Worm (Caenorhabditis elegans): ENCODE data around the gene col-179.
A peak's percentile ranks its signal among the peaks of the same experiment; 100 is the strongest.

Gene col-179

ce11 chrX:11190443-11190842, 10.8 kb upstream of the col-179 start:
- TF ChIP-seq tra-4 (tag; optimal IDR thresholded peaks at IDR 0.05) = no peak
- no peak for TF ChIP-seq B0310.2 (tag; optimal IDR thresholded peaks at IDR 0.05)
- no peak for TF ChIP-seq tbx-37 (GFP tag; conservative IDR thresholded peaks at IDR 0.05)
- TF ChIP-seq F13C5.2 (tag; optimal IDR thresholded peaks at IDR 0.05) = no peak
- no peak for TF ChIP-seq ama-1 (optimal IDR thresholded peaks at IDR 0.05)
- TF ChIP-seq ceh-13 (GFP tag; optimal IDR thresholded peaks at IDR 0.05) = no peak
- no peak for TF ChIP-seq hnd-1 (tag; optimal IDR thresholded peaks at IDR 0.05)
- no peak for TF ChIP-seq sea-1 (GFP tag; conservative IDR thresholded peaks at IDR 0.05)
- no peak for TF ChIP-seq hmg-4 (GFP tag; optimal IDR thresholded peaks at IDR 0.05)
- no peak for TF ChIP-seq ets-7 (tag; optimal IDR thresholded peaks at IDR 0.05)
- no peak for TF ChIP-seq aly-1 (tag; optimal IDR thresholded peaks at IDR 0.05)
- no peak for TF ChIP-seq scrt-1 (GFP tag; IDR thresholded peaks at IDR 0.05)
- no peak for TF ChIP-seq flt-1 (GFP tag; IDR thresholded peaks at IDR 0.05)
- TF ChIP-seq ceh-36 (tag; optimal IDR thresholded peaks at IDR 0.05) = no peak
- TF ChIP-seq hmbx-1 (tag; optimal IDR thresholded peaks at IDR 0.05) = no peak
- no peak for TF ChIP-seq tbx-11 (GFP tag; IDR thresholded peaks at IDR 0.05)
- no peak for TF ChIP-seq pes-1 (GFP tag; IDR thresholded peaks at IDR 0.05)

DNA sequence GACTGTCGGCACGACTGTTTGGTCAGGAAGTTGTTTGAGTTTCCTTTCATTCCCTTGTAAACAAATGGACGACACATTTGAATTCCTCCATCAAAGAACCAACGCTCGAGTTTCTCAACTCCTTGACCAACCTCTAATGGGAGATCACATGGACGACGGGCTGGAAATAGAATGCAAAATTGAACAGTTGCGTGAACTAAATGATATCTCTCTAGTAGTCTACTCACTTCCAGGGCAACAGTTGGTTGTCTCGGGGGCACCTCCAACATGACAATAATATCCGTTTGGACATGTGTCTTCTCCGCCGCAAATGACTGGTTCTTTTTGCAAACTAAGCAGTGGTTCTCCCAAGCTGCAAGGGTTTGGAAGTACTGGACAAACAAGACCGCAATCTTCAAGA, 7.6 kb upstream of the col-179 start:
- TF ChIP-seq hmg-4 (GFP tag; optimal IDR thresholded peaks at IDR 0.05) (no peak), ceh-13 (GFP tag; optimal IDR thresholded peaks at IDR 0.05) (no peak), pes-1 (GFP tag; IDR thresholded peaks at IDR 0.05) (no peak), tra-4 (tag; optimal IDR thresholded peaks at IDR 0.05) (no peak), hmbx-1 (tag; optimal IDR thresholded peaks at IDR 0.05) (no peak), tbx-11 (GFP tag; IDR thresholded peaks at IDR 0.05) (no peak), tbx-37 (GFP tag; conservative IDR thresholded peaks at IDR 0.05) (no peak), ceh-36 (tag; optimal IDR thresholded peaks at IDR 0.05) (no peak), scrt-1 (GFP tag; IDR thresholded peaks at IDR 0.05) (no peak), ets-7 (tag; optimal IDR thresholded peaks at IDR 0.05) (no peak), flt-1 (GFP tag; IDR thresholded peaks at IDR 0.05) (no peak), F13C5.2 (tag; optimal IDR thresholded peaks at IDR 0.05) (no peak), ama-1 (optimal IDR thresholded peaks at IDR 0.05) (no peak)

ce11 chrX:11196741-11197140, 4.5 kb upstream of the col-179 start, which contains the start of gene C34F6.1:
TSS of gene C34F6.1 (minus strand) at chrX:11196841.
- TF ChIP-seq B0310.2 (tag; optimal IDR thresholded peaks at IDR 0.05) (no peak), tra-4 (tag; optimal IDR thresholded peaks at IDR 0.05) (no peak), F13C5.2 (tag; optimal IDR thresholded peaks at IDR 0.05) (no peak), tbx-37 (GFP tag; conservative IDR thresholded peaks at IDR 0.05) (no peak), scrt-1 (GFP tag; IDR thresholded peaks at IDR 0.05) (no peak), ets-7 (tag; optimal IDR thresholded peaks at IDR 0.05) (no peak), ama-1 (optimal IDR thresholded peaks at IDR 0.05) (no peak), hmg-4 (GFP tag; optimal IDR thresholded peaks at IDR 0.05) (no peak), aly-1 (tag; optimal IDR thresholded peaks at IDR 0.05) (no peak), ceh-13 (GFP tag; optimal IDR thresholded peaks at IDR 0.05) (no peak), pes-1 (GFP tag; IDR thresholded peaks at IDR 0.05) (no peak), tbx-11 (GFP tag; IDR thresholded peaks at IDR 0.05) (no peak), ceh-36 (tag; optimal IDR thresholded peaks at IDR 0.05) (no peak), sea-1 (GFP tag; conservative IDR thresholded peaks at IDR 0.05) (no peak), hnd-1 (tag; optimal IDR thresholded peaks at IDR 0.05) (no peak), hmbx-1 (tag; optimal IDR thresholded peaks at IDR 0.05) (no peak), flt-1 (GFP tag; IDR thresholded peaks at IDR 0.05) (no peak)

DNA sequence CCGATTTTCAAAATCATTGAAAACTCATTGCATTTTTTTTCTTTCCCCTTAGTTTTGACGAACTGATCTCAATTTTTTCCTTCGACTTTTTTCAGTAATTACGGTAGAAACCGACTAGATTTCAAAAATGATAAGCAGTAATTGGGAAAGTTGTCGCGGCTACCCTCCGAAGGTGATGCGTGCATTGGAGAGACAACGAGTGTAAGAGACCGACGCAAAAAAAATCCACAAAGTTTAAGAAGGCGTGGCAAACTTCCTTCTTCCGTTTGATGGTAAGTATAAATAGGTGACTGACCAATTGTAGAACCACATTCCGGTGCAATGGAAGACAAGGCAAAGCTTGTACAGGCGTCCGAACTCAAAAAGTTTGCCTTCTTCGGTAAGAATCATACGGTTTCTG, 2.1 kb upstream of the col-179 start, which contains the start of gene col-178:
Gene col-178, plus strand, starts transcription at position 301 of the 400 bp plus-strand sequence.
- no peak for TF ChIP-seq tra-4 (tag; optimal IDR thresholded peaks at IDR 0.05)
- no peak for TF ChIP-seq ceh-36 (tag; optimal IDR thresholded peaks at IDR 0.05)
- no peak for TF ChIP-seq aly-1 (tag; optimal IDR thresholded peaks at IDR 0.05)
- TF ChIP-seq pes-1 (GFP tag; IDR thresholded peaks at IDR 0.05) = no peak
- no peak for TF ChIP-seq tbx-37 (GFP tag; conservative IDR thresholded peaks at IDR 0.05)
- TF ChIP-seq ceh-13 (GFP tag; optimal IDR thresholded peaks at IDR 0.05) = no peak
- no peak for TF ChIP-seq B0310.2 (tag; optimal IDR thresholded peaks at IDR 0.05)
- no peak for TF ChIP-seq sea-1 (GFP tag; conservative IDR thresholded peaks at IDR 0.05)

DNA sequence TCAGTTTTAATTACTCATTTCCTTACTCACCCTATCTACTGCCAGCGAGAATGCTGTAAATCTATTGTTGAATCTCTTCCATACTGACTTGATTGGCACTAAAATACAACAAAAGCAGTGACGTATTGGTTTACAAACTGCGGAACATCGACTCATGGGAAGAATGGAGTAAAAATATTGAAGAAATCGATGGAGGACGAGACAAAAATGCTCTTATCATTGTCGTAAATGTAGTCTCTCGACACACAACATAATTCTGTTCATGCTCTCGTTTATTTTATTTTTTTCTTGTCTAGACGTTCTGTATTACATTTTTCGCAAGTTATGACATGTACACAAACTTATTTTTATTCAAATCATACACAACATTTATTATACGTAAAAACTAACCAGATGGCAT, 2.5 kb downstream of the col-179 start, which contains the start of gene C34F6.11:
Gene C34F6.11, minus strand, starts transcription at position 160 of the 400 bp plus-strand sequence.
- TF ChIP-seq B0310.2 (tag; optimal IDR thresholded peaks at IDR 0.05) (no peak), scrt-1 (GFP tag; IDR thresholded peaks at IDR 0.05) (no peak), ceh-13 (GFP tag; optimal IDR thresholded peaks at IDR 0.05) (no peak), tbx-11 (GFP tag; IDR thresholded peaks at IDR 0.05) (no peak), ceh-36 (tag; optimal IDR thresholded peaks at IDR 0.05) (no peak), F13C5.2 (tag; optimal IDR thresholded peaks at IDR 0.05) (no peak), ets-7 (tag; optimal IDR thresholded peaks at IDR 0.05) (no peak), hmg-4 (GFP tag; optimal IDR thresholded peaks at IDR 0.05) (no peak), aly-1 (tag; optimal IDR thresholded peaks at IDR 0.05) (no peak), hmbx-1 (tag; optimal IDR thresholded peaks at IDR 0.05) (no peak)

- TF ChIP-seq tra-4 (tag; optimal IDR thresholded peaks at IDR 0.05) = no peak
- no peak for TF ChIP-seq hmbx-1 (tag; optimal IDR thresholded peaks at IDR 0.05)
- TF ChIP-seq F13C5.2 (tag; optimal IDR thresholded peaks at IDR 0.05) = peak; percentile 60
- no peak for TF ChIP-seq B0310.2 (tag; optimal IDR thresholded peaks at IDR 0.05)
- peak; percentile 18 for TF ChIP-seq ets-7 (tag; optimal IDR thresholded peaks at IDR 0.05)
- TF ChIP-seq ama-1 (optimal IDR thresholded peaks at IDR 0.05) = no peak
- 0 out of 2 replicates have a peak, but pooled peaks have one; percentile 20 for TF ChIP-seq pes-1 (GFP tag; IDR thresholded peaks at IDR 0.05)
- TF ChIP-seq ceh-36 (tag; optimal IDR thresholded peaks at IDR 0.05) = no peak
- no peak for TF ChIP-seq hmg-4 (GFP tag; optimal IDR thresholded peaks at IDR 0.05)
- TF ChIP-seq hnd-1 (tag; optimal IDR thresholded peaks at IDR 0.05) = no peak
- no peak for TF ChIP-seq tbx-11 (GFP tag; IDR thresholded peaks at IDR 0.05)
- no peak for TF ChIP-seq tbx-37 (GFP tag; conservative IDR thresholded peaks at IDR 0.05)
- no peak for TF ChIP-seq scrt-1 (GFP tag; IDR thresholded peaks at IDR 0.05)
- no peak for TF ChIP-seq sea-1 (GFP tag; conservative IDR thresholded peaks at IDR 0.05)
Observed at ce11 chrX:11206953-11207352, 5.7 kb downstream of the col-179 start, which contains the start of gene hst-2. TSS of gene hst-2 (minus strand) at chrX:11207155.

DNA sequence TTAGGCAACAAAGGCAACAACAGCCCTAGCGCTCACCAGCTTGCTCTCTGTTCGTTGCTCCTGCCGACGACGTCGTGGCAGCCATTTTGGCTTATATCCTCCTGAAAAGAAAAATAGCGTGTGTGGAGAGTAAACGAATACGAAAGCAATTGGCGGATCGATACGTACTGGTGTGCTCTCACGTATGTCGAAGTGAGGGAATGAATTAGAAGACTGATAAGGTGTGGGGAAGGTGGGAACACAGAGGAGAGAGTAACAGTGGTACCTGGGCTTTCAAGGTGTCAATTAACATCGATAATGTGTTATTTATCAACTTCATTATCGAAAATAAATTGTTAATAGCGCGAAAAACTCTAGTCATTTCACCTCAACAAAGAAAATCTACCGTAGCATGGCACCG, 7.5 kb downstream of the col-179 start, which contains the start of gene C34F6.5:
Gene C34F6.5, minus strand, starts transcription at position 101 of the 400 bp plus-strand sequence.
- TF ChIP-seq ama-1 (optimal IDR thresholded peaks at IDR 0.05) (no peak), tbx-11 (GFP tag; IDR thresholded peaks at IDR 0.05) (no peak), ceh-13 (GFP tag; optimal IDR thresholded peaks at IDR 0.05) (no peak), hmbx-1 (tag; optimal IDR thresholded peaks at IDR 0.05) (no peak), tra-4 (tag; optimal IDR thresholded peaks at IDR 0.05) (no peak), scrt-1 (GFP tag; IDR thresholded peaks at IDR 0.05) (no peak), aly-1 (tag; optimal IDR thresholded peaks at IDR 0.05) (no peak), flt-1 (GFP tag; IDR thresholded peaks at IDR 0.05) (no peak), ets-7 (tag; optimal IDR thresholded peaks at IDR 0.05) (no peak)
